Worm (Caenorhabditis elegans) whole organism, late embryonic: ENCODE measurements around the gene str-264.

Source experiments
- ceh-22 ChIP-seq: sonication (generic microtip); optimal IDR thresholded peaks from 2 replicates; lab custom pipeline; 2017; ENCODE audit warnings: missing biosample characterization, missing genetic modification characterization
- ceh-6 ChIP-seq: fragments of 200-800 bp; sonication (Bioruptor generic); optimal IDR thresholded peaks from 2 replicates; lab custom pipeline; 2018; ENCODE audit warnings: mild to moderate bottlenecking, missing genetic modification characterization, missing compliant biosample characterization
- fkh-10 ChIP-seq: fragments of 150-350 bp; optimal IDR thresholded peaks from 2 replicates; lab custom pipeline; 2014; ENCODE audit warnings: missing biosample characterization, missing genetic modification reagents, missing genetic modification characterization
- lin-11 ChIP-seq: fragments of 200-800 bp; sonication (Bioruptor generic); optimal IDR thresholded peaks from 2 replicates; lab custom pipeline; 2018; ENCODE audit warnings: mild to moderate bottlenecking, missing genetic modification characterization, missing compliant biosample characterization
- madf-2 ChIP-seq: sonication (generic microtip); optimal IDR thresholded peaks from 2 replicates; lab custom pipeline; 2017; ENCODE audit warnings: missing genetic modification characterization, missing compliant biosample characterization
- pqm-1 ChIP-seq: sonication (generic microtip); optimal IDR thresholded peaks from 2 replicates; lab custom pipeline; 2016; ENCODE audit warnings: missing genetic modification characterization, missing compliant biosample characterization
- sox-4 ChIP-seq: sonication (generic microtip); optimal IDR thresholded peaks from 2 replicates; lab custom pipeline; 2017; ENCODE audit warnings: mild to moderate bottlenecking, missing genetic modification characterization, inconsistent platforms, missing compliant biosample characterization
- tbx-2 ChIP-seq: sonication (generic microtip); optimal IDR thresholded peaks from 2 replicates; lab custom pipeline; 2016; ENCODE audit warnings: missing genetic modification characterization, missing compliant biosample characterization
- zip-5 ChIP-seq: sonication (generic microtip); optimal IDR thresholded peaks from 2 replicates; lab custom pipeline; 2016; ENCODE audit warnings: missing genetic modification characterization, missing compliant biosample characterization

- TF ChIP-seq fkh-10 (GFP tag; lab: Kevin White, UChicago), result no peak
- TF ChIP-seq zip-5 (tag; lab: Kevin White, UChicago), result no peak
- no peak for TF ChIP-seq sox-4 (tag; lab: Kevin White, UChicago)
- no peak for TF ChIP-seq ceh-22
- no peak for TF ChIP-seq lin-11 (tag; lab: Kevin White, UChicago)
- TF ChIP-seq pqm-1, result no peak
- TF ChIP-seq madf-2 (tag; lab: Kevin White, UChicago), result no peak
- TF ChIP-seq tbx-2 (tag; lab: Kevin White, UChicago), result no peak
- no peak for TF ChIP-seq ceh-6
These were observed 33.3 kb downstream of the str-264 start, which contains the start of gene str-71 for ce11 chrV:15459088-15459487.
